Worm (Caenorhabditis elegans) whole organism, L4 larva: ENCODE data around the gene F01D5.1.
A peak's percentile ranks its signal among the peaks of the same experiment; 100 is the strongest.

Experiments
- D1046.2 ChIP-seq: fragments of 200-800 bp; sonication (Bioruptor generic); IDR thresholded peaks from 2 replicates; pipeline ENCODE4 v1.3.6; 2022; ENCODE audit warnings: missing genetic modification characterization, missing compliant biosample characterization
- T26A8.4 ChIP-seq: fragments of 200-800 bp; sonication (Bioruptor generic); IDR thresholded peaks from 2 replicates; pipeline ENCODE4 v1.3.6; 2022; ENCODE audit warnings: missing genetic modification characterization, missing compliant biosample characterization
- Y105C5A.15 ChIP-seq: fragments of 200-800 bp; sonication (Bioruptor generic); IDR thresholded peaks from 2 replicates; pipeline ENCODE4 v1.3.6; 2022; ENCODE audit warnings: missing genetic modification characterization, missing compliant biosample characterization
- Y48G9A.11 ChIP-seq: fragments of 200-800 bp; sonication (Bioruptor generic); IDR thresholded peaks from 2 replicates; pipeline ENCODE4 v1.3.6; 2022; ENCODE audit warnings: missing genetic modification reagents, missing genetic modification characterization, missing compliant biosample characterization
- Y5F2A.4 ChIP-seq: fragments of 200-800 bp; sonication (Bioruptor generic); optimal IDR thresholded peaks from 2 replicates; lab custom pipeline; 2018; ENCODE audit warnings: mild to moderate bottlenecking, missing genetic modification characterization, missing compliant biosample characterization
- arid-1 ChIP-seq: fragments of 200-800 bp; sonication (Bioruptor generic); conservative IDR thresholded peaks from 2 replicates; pipeline ENCODE4 v1.3.6; 2022; ENCODE audit warnings: missing genetic modification reagents, missing genetic modification characterization, missing compliant biosample characterization
- ceh-28 ChIP-seq: fragments of 150-350 bp; optimal IDR thresholded peaks from 2 replicates; lab custom pipeline; 2014; ENCODE audit warnings: missing biosample characterization, missing genetic modification reagents, missing genetic modification characterization
- ceh-32 ChIP-seq: sonication (generic microtip); optimal IDR thresholded peaks from 2 replicates; lab custom pipeline; 2016; ENCODE audit warnings: mild to moderate bottlenecking, missing genetic modification characterization, missing compliant biosample characterization; ENCODE audit not compliant: poor library complexity
- ceh-44 ChIP-seq: fragments of 200-800 bp; sonication (Bioruptor generic); IDR thresholded peaks from 2 replicates; pipeline ENCODE4 v1.3.6; 2022; ENCODE audit warnings: missing genetic modification reagents, missing genetic modification characterization, missing compliant biosample characterization
- ceh-62 ChIP-seq: sonication (generic microtip); optimal IDR thresholded peaks from 2 replicates; lab custom pipeline; 2017; ENCODE audit warnings: missing biosample characterization, missing genetic modification characterization
- ceh-82 ChIP-seq: sonication (generic microtip); optimal IDR thresholded peaks from 2 replicates; lab custom pipeline; 2017; ENCODE audit warnings: missing biosample characterization, missing genetic modification characterization
- ctbp-1 ChIP-seq: fragments of 200-800 bp; sonication (Bioruptor generic); IDR thresholded peaks from 2 replicates; pipeline ENCODE4 v1.3.6; 2022; ENCODE audit warnings: missing genetic modification reagents, missing genetic modification characterization, missing compliant biosample characterization
- daf-16 ChIP-seq, 3 experiments: sonication (generic microtip); optimal IDR thresholded peaks; 2 replicates each; lab custom pipeline; 2016 to 2017; ENCODE audit warnings: missing genetic modification characterization in 3 of 3, missing genetic modification reagents in 3 of 3, mild to moderate bottlenecking in 2 of 3, missing compliant biosample characterization in 2 of 3, missing biosample characterization in 1 of 3, moderate library complexity in 1 of 3
- daf-19 ChIP-seq: fragments of 200-800 bp; sonication (Bioruptor generic); conservative IDR thresholded peaks from 2 replicates; pipeline ENCODE4 v1.3.6; 2022; ENCODE audit warnings: missing genetic modification characterization, missing compliant biosample characterization
- dmd-6 ChIP-seq: fragments of 200-800 bp; sonication (Bioruptor generic); IDR thresholded peaks from 2 replicates; pipeline ENCODE4 v1.3.6; 2022; ENCODE audit warnings: missing genetic modification reagents, missing genetic modification characterization, missing compliant biosample characterization
- dmd-8 ChIP-seq: fragments of 200-800 bp; sonication (Bioruptor generic); IDR thresholded peaks from 2 replicates; pipeline ENCODE4 v1.3.6; 2022; ENCODE audit warnings: missing genetic modification characterization, missing compliant biosample characterization
- dmd-9 ChIP-seq: fragments of 200-800 bp; sonication (Bioruptor generic); IDR thresholded peaks from 2 replicates; pipeline ENCODE4 v1.3.6; 2022; ENCODE audit warnings: missing genetic modification reagents, missing genetic modification characterization, missing compliant biosample characterization
- dve-1 ChIP-seq: sonication (generic microtip); optimal IDR thresholded peaks from 2 replicates; lab custom pipeline; 2017; ENCODE audit warnings: antibody characterized with exemption, mild to moderate bottlenecking, missing genetic modification characterization, missing compliant biosample characterization; ENCODE audit not compliant: insufficient read depth
- egl-43 ChIP-seq: fragments of 200-800 bp; sonication (Bioruptor generic); IDR thresholded peaks from 2 replicates; pipeline ENCODE4 v1.3.6; 2022; ENCODE audit warnings: missing genetic modification reagents, missing genetic modification characterization, missing compliant biosample characterization
- fos-1 ChIP-seq: fragments of 150-350 bp; optimal IDR thresholded peaks from 2 replicates; lab custom pipeline; 2014; ENCODE audit warnings: missing biosample characterization, missing genetic modification characterization
- hlh-11 ChIP-seq: fragments of 200-800 bp; sonication (Bioruptor generic); optimal IDR thresholded peaks from 2 replicates; lab custom pipeline; 2018; ENCODE audit warnings: mild to moderate bottlenecking, missing genetic modification characterization, missing compliant biosample characterization
- lim-7 ChIP-seq: fragments of 200-800 bp; sonication (Bioruptor generic); IDR thresholded peaks from 2 replicates; pipeline ENCODE4 v1.3.6; 2022; ENCODE audit warnings: missing genetic modification characterization, missing compliant biosample characterization
- lin-13 ChIP-seq: fragments of 150-350 bp; optimal IDR thresholded peaks from 2 replicates; lab custom pipeline; 2014; ENCODE audit warnings: missing biosample characterization, missing genetic modification reagents, missing genetic modification characterization
- lin-38 ChIP-seq: fragments of 200-800 bp; sonication (Bioruptor generic); IDR thresholded peaks from 2 replicates; pipeline ENCODE4 v1.3.6; 2022; ENCODE audit warnings: missing genetic modification reagents, missing genetic modification characterization, missing compliant biosample characterization
- lsy-2 ChIP-seq, 2 experiments: fragments of 150-350 bp in 1 of 2; sonication (generic microtip) in 1 of 2; optimal IDR thresholded peaks; 2 replicates each; lab custom pipeline; 2014 to 2017; ENCODE audit warnings: missing biosample characterization in 2 of 2, missing genetic modification characterization in 2 of 2
- madf-9 ChIP-seq: fragments of 200-800 bp; sonication (Bioruptor generic); conservative IDR thresholded peaks from 2 replicates; pipeline ENCODE4 v1.3.6; 2022; ENCODE audit warnings: missing genetic modification reagents, missing genetic modification characterization, missing compliant biosample characterization
- mep-1 ChIP-seq: fragments of 150-350 bp; sonication (generic microtip); optimal IDR thresholded peaks from 3 replicates; lab custom pipeline; 2014; ENCODE audit warnings: missing biosample characterization, missing genetic modification characterization
- mxl-3 ChIP-seq: fragments of 200-800 bp; sonication (Bioruptor generic); optimal IDR thresholded peaks from 2 replicates; lab custom pipeline; 2018; ENCODE audit warnings: mild to moderate bottlenecking, missing genetic modification characterization, missing compliant biosample characterization
- nhr-102 ChIP-seq: sonication (generic microtip); optimal IDR thresholded peaks from 2 replicates; lab custom pipeline; 2016; ENCODE audit warnings: mild to moderate bottlenecking, missing genetic modification characterization, moderate library complexity, missing compliant biosample characterization
- nhr-11 ChIP-seq: fragments of 150-350 bp; optimal IDR thresholded peaks from 2 replicates; lab custom pipeline; 2014; ENCODE audit warnings: missing biosample characterization, missing genetic modification characterization
- nhr-111 ChIP-seq: fragments of 200-800 bp; sonication (Bioruptor generic); optimal IDR thresholded peaks from 2 replicates; lab custom pipeline; 2018; ENCODE audit warnings: mild to moderate bottlenecking, missing genetic modification characterization, missing compliant biosample characterization
- nhr-237 ChIP-seq: sonication (generic microtip); optimal IDR thresholded peaks from 2 replicates; lab custom pipeline; 2017; ENCODE audit warnings: missing biosample characterization, missing genetic modification characterization
- nhr-42 ChIP-seq: fragments of 200-800 bp; sonication (Bioruptor generic); IDR thresholded peaks from 2 replicates; pipeline ENCODE4 v1.3.6; 2022; ENCODE audit warnings: missing genetic modification characterization, missing compliant biosample characterization
- pqm-1 ChIP-seq: sonication (generic microtip); optimal IDR thresholded peaks from 2 replicates; lab custom pipeline; 2017; ENCODE audit warnings: missing biosample characterization, missing genetic modification characterization
- saeg-2 ChIP-seq: fragments of 200-800 bp; sonication (Bioruptor generic); IDR thresholded peaks from 2 replicates; pipeline ENCODE4 v1.3.6; 2022; ENCODE audit warnings: missing genetic modification reagents, missing genetic modification characterization, missing compliant biosample characterization
- set-16 ChIP-seq: fragments of 200-800 bp; sonication (Bioruptor generic); IDR thresholded peaks from 2 replicates; pipeline ENCODE4 v1.3.6; 2022; ENCODE audit warnings: missing genetic modification reagents, missing genetic modification characterization, missing compliant biosample characterization
- skn-1 ChIP-seq: fragments of 150-350 bp; optimal IDR thresholded peaks from 2 replicates; lab custom pipeline; 2014; ENCODE audit warnings: missing biosample characterization, missing genetic modification characterization
- snpc-1.2 ChIP-seq: fragments of 200-800 bp; sonication (Bioruptor generic); IDR thresholded peaks from 2 replicates; pipeline ENCODE4 v1.3.6; 2022; ENCODE audit warnings: missing genetic modification reagents, missing genetic modification characterization, missing compliant biosample characterization
- spr-3 ChIP-seq: fragments of 200-800 bp; sonication (Bioruptor generic); optimal IDR thresholded peaks from 2 replicates; lab custom pipeline; 2018; ENCODE audit warnings: mild to moderate bottlenecking, missing genetic modification characterization, missing compliant biosample characterization
- unc-130 ChIP-seq: sonication (generic microtip); optimal IDR thresholded peaks from 2 replicates; lab custom pipeline; 2016; ENCODE audit warnings: missing genetic modification reagents, missing genetic modification characterization, missing compliant biosample characterization
- unc-39 ChIP-seq: sonication (generic microtip); optimal IDR thresholded peaks from 2 replicates; lab custom pipeline; 2017; ENCODE audit warnings: missing biosample characterization, missing genetic modification characterization
- unc-62 ChIP-seq, 3 experiments: fragments of 150-350 bp in 1 of 3; sonication (generic microtip); optimal IDR thresholded peaks in 2 of 3; peaks in 1 of 3; 1 replicate in 1 of 3; 2 replicates in 2 of 3; lab custom pipeline; 2014 to 2017; ENCODE audit warnings: missing biosample characterization in 3 of 3, missing genetic modification characterization in 3 of 3, missing genetic modification reagents in 3 of 3, missing genotype in 1 of 3
- zag-1 ChIP-seq: fragments of 150-350 bp; optimal IDR thresholded peaks from 2 replicates; lab custom pipeline; 2014; ENCODE audit warnings: missing biosample characterization, missing genetic modification characterization
- ztf-11 ChIP-seq: fragments of 150-350 bp; optimal IDR thresholded peaks from 2 replicates; lab custom pipeline; 2014; ENCODE audit warnings: missing biosample characterization, missing genetic modification characterization

The F01D5.1 gene

ce11 chrII:13964325-13964724, 33.1 kb downstream of the F01D5.1 start:
- TF ChIP-seq spr-3 (GFP tag; lab: Kevin White, UChicago): no peak
- TF ChIP-seq ceh-44 (GFP tag; lab: Robert Waterston, UW): no peak
- no peak for TF ChIP-seq nhr-102 (tag; lab: Kevin White, UChicago)
- TF ChIP-seq unc-130 (GFP tag; lab: Kevin White, UChicago): no peak
- TF ChIP-seq skn-1: no peak
- TF ChIP-seq lin-38 (GFP tag; lab: Robert Waterston, UW): no peak
- TF ChIP-seq D1046.2 (GFP tag; lab: Robert Waterston, UW): no peak
- TF ChIP-seq mep-1 (tag; lab: Kevin White, UChicago): no peak
- no peak for TF ChIP-seq nhr-111 (GFP tag; lab: Kevin White, UChicago)
- TF ChIP-seq pqm-1 (tag; lab: Kevin White, UChicago): no peak
- no peak for TF ChIP-seq egl-43 (GFP tag; lab: Robert Waterston, UW)
- no peak for TF ChIP-seq lin-13
- no peak for TF ChIP-seq nhr-11 (tag; lab: Kevin White, UChicago)
- TF ChIP-seq nhr-237 (tag; lab: Kevin White, UChicago): no peak
- no peak for TF ChIP-seq Y5F2A.4 (GFP tag; lab: Kevin White, UChicago)
- TF ChIP-seq ceh-62 (tag; lab: Kevin White, UChicago): no peak
- TF ChIP-seq lim-7 (GFP tag; lab: Robert Waterston, UW): no peak
- no peak for TF ChIP-seq dmd-9
- no peak for TF ChIP-seq Y105C5A.15 (GFP tag; lab: Robert Waterston, UW)
- no peak for TF ChIP-seq unc-39
- TF ChIP-seq, all 104 proteins: peak for 0

- TF ChIP-seq T26A8.4 (GFP tag; lab: Robert Waterston, UW) (no peak), zag-1 (tag; lab: Kevin White, UChicago) (no peak), fos-1 (no peak), mxl-3 (no peak), Y5F2A.4 (GFP tag; lab: Kevin White, UChicago) (no peak), madf-9 (GFP tag; lab: Robert Waterston, UW) (no peak), arid-1 (no peak), ztf-11 (tag; lab: Kevin White, UChicago) (no peak), nhr-42 (GFP tag; lab: Robert Waterston, UW) (no peak), Y48G9A.11 (GFP tag; lab: Robert Waterston, UW) (no peak)
Measured at ce11 chrII:13962319-13962718, 35.1 kb downstream of the F01D5.1 start, which contains the start of gene rpi-1. rpi-1 (minus strand) TSS chrII:13962419.

- no peak for TF ChIP-seq dve-1 (tag; lab: Kevin White, UChicago)
- TF ChIP-seq set-16 (GFP tag; lab: Robert Waterston, UW): peak; percentile 54; the same call in 1 of the 2 replicates
- no peak for TF ChIP-seq dmd-8
- TF ChIP-seq nhr-102 (tag; lab: Kevin White, UChicago): no peak
- no peak for TF ChIP-seq ctbp-1 (GFP tag; lab: Robert Waterston, UW)
Measured at ce11 chrII:13961567-13961966, 35.8 kb downstream of the F01D5.1 start.

ce11 chrII:13958359-13958758, 39.0 kb downstream of the F01D5.1 start:
- no peak for TF ChIP-seq ceh-32 (tag; lab: Kevin White, UChicago)
- peak; percentile 76; the same call in 1 of the 2 replicates for TF ChIP-seq dmd-6 (GFP tag; lab: Robert Waterston, UW)
- no peak for TF ChIP-seq daf-16 (GFP tag; optimal IDR thresholded peaks at IDR 0.05; lab: Kevin White, UChicago)
- TF ChIP-seq daf-16 (tag; optimal IDR thresholded peaks at IDR 0.05; lab: Kevin White, UChicago): peak; percentile 18
- peak in 1 of 2 experiments; percentile 19 for TF ChIP-seq lsy-2 (tag; optimal IDR thresholded peaks at IDR 0.05; lab: Kevin White, UChicago)
- TF ChIP-seq nhr-102 (tag; lab: Kevin White, UChicago): peak; percentile 14
- TF ChIP-seq saeg-2 (GFP tag; lab: Robert Waterston, UW): no peak
- 0 out of 2 replicates have a peak, but pooled peaks have one; percentile 33 for TF ChIP-seq lin-38 (GFP tag; lab: Robert Waterston, UW)
- peak; percentile 6 for TF ChIP-seq hlh-11 (tag; lab: Kevin White, UChicago)
- no peak for TF ChIP-seq ceh-82 (tag; lab: Kevin White, UChicago)
- TF ChIP-seq dve-1 (tag; lab: Kevin White, UChicago): peak; percentile 42
- no peak for TF ChIP-seq ceh-28 (tag; lab: Kevin White, UChicago)
- no peak for TF ChIP-seq daf-19 (GFP tag; lab: Robert Waterston, UW)
- no peak for TF ChIP-seq pqm-1 (tag; lab: Kevin White, UChicago)
- no peak for TF ChIP-seq arid-1
- no peak for TF ChIP-seq unc-62 (GFP tag; optimal IDR thresholded peaks at IDR 0.05 in 1 of 2; lab: Kevin White, UChicago)
- TF ChIP-seq unc-62 (tag; optimal IDR thresholded peaks at IDR 0.05; lab: Kevin White, UChicago): no peak
- TF ChIP-seq ceh-62 (tag; lab: Kevin White, UChicago): no peak
- TF ChIP-seq snpc-1.2 (GFP tag; lab: Robert Waterston, UW): no peak
